Fruit fly (Drosophila melanogaster) whole organism, embryonic: ENCODE results near the gene Pisd.
A peak's percentile ranks its signal among the peaks of the same experiment; 100 is the strongest.

Experiments used
- Awh ChIP-seq: fragments of 200-800 bp; sonication (Bioruptor generic); IDR thresholded peaks from 2 replicates; pipeline ENCODE4, ENCODE4 v1.3.6; 2022; ENCODE audit warnings: missing biosample characterization, missing genetic modification characterization
- C15 ChIP-seq: fragments of 200-800 bp; sonication (Bioruptor generic); IDR thresholded peaks from 3 replicates; pipeline ENCODE4 v1.3.6; 2022; ENCODE audit warnings: missing biosample characterization, missing genetic modification characterization
- CG10366 ChIP-seq: fragments of 200-800 bp; sonication (Bioruptor generic); IDR thresholded peaks from 2 replicates; pipeline ENCODE4 v1.3.6; 2022; ENCODE audit warnings: missing biosample characterization, missing genetic modification characterization
- CG11723 ChIP-seq: fragments of 200-800 bp; sonication (Bioruptor generic); optimal IDR thresholded peaks from 2 replicates; lab custom pipeline; 2017; ENCODE audit warnings: missing biosample characterization, mild to moderate bottlenecking, missing genetic modification characterization
- CG13296 ChIP-seq: fragments of 200-800 bp; sonication (Bioruptor generic); optimal IDR thresholded peaks from 3 replicates; lab custom pipeline; 2018; ENCODE audit warnings: missing biosample characterization, mild to moderate bottlenecking, missing genetic modification characterization
- CG13775 ChIP-seq: fragments of 200-800 bp; sonication (Bioruptor generic); optimal IDR thresholded peaks from 3 replicates; lab custom pipeline; 2017; ENCODE audit warnings: missing biosample characterization, mild to moderate bottlenecking, missing genetic modification characterization
- CG14014 ChIP-seq: fragments of 200-800 bp; sonication (Bioruptor generic); IDR thresholded peaks from 2 replicates; pipeline ENCODE4 v1.3.6; 2022; ENCODE audit warnings: missing biosample characterization, missing genetic modification characterization
- CG14050 ChIP-seq: fragments of 200-800 bp; sonication (Bioruptor generic); IDR thresholded peaks from 3 replicates; pipeline ENCODE4 v1.3.6; 2022; ENCODE audit warnings: missing biosample characterization, missing genetic modification characterization
- CG14667 ChIP-seq: fragments of 200-800 bp; sonication (Bioruptor generic); IDR thresholded peaks from 2 replicates; pipeline ENCODE4 v1.3.6; 2022; ENCODE audit warnings: missing biosample characterization, missing genetic modification characterization
- CG15269 ChIP-seq: fragments of 200-800 bp; sonication (Bioruptor generic); optimal IDR thresholded peaks from 2 replicates; lab custom pipeline; 2018; ENCODE audit warnings: missing biosample characterization, mild to moderate bottlenecking, missing genetic modification characterization, moderate library complexity
- CG1647 ChIP-seq: fragments of 200-800 bp; sonication (Bioruptor generic); optimal IDR thresholded peaks from 3 replicates; lab custom pipeline; 2016; ENCODE audit warnings: missing biosample characterization, missing genetic modification characterization
- CG17912 ChIP-seq: fragments of 200-800 bp; sonication (Bioruptor generic); optimal IDR thresholded peaks from 2 replicates; lab custom pipeline; 2018; ENCODE audit warnings: missing biosample characterization, mild to moderate bottlenecking, missing genetic modification characterization
- CG18476 ChIP-seq: fragments of 200-800 bp; sonication (Bioruptor generic); optimal IDR thresholded peaks from 2 replicates; lab custom pipeline; 2016; ENCODE audit warnings: missing biosample characterization, mild to moderate bottlenecking, missing genetic modification characterization
- CG2678 ChIP-seq: fragments of 200-800 bp; sonication (Bioruptor generic); optimal IDR thresholded peaks from 3 replicates; lab custom pipeline; 2019; ENCODE audit warnings: missing biosample characterization, mild to moderate bottlenecking, missing genetic modification characterization, moderate library complexity
- CG2712 ChIP-seq: fragments of 200-800 bp; optimal IDR thresholded peaks from 3 replicates; lab custom pipeline; 2019; ENCODE audit warnings: missing biosample characterization, mild to moderate bottlenecking, missing genetic modification characterization, moderate library complexity
- CG2875 ChIP-seq: fragments of 200-800 bp; sonication (Bioruptor generic); optimal IDR thresholded peaks from 2 replicates; lab custom pipeline; 2017; ENCODE audit warnings: missing biosample characterization, mild to moderate bottlenecking, missing genetic modification characterization, missing genetic modification reagents
- CG30403 ChIP-seq: fragments of 200-800 bp; sonication (Bioruptor generic); optimal IDR thresholded peaks from 3 replicates; lab custom pipeline; 2016; ENCODE audit warnings: missing biosample characterization, missing genetic modification characterization
- CG31441 ChIP-seq: fragments of 200-800 bp; sonication (Bioruptor generic); IDR thresholded peaks from 2 replicates; pipeline ENCODE4 v1.3.6; 2022; ENCODE audit warnings: missing biosample characterization, missing genetic modification characterization
- CG4282 ChIP-seq: fragments of 200-800 bp; sonication (Bioruptor generic); optimal IDR thresholded peaks from 2 replicates; lab custom pipeline; 2016; ENCODE audit warnings: missing biosample characterization, missing genetic modification characterization
- CG4328 ChIP-seq: fragments of 200-800 bp; sonication (Bioruptor generic); optimal IDR thresholded peaks from 3 replicates; lab custom pipeline; 2017; ENCODE audit warnings: missing biosample characterization, missing genetic modification reagents, missing genetic modification characterization
- CG4820 ChIP-seq: fragments of 200-800 bp; sonication (Bioruptor generic); optimal IDR thresholded peaks from 3 replicates; lab custom pipeline; 2016; ENCODE audit warnings: missing biosample characterization, missing genetic modification characterization
- CG6813 ChIP-seq: fragments of 200-800 bp; sonication (Bioruptor generic); optimal IDR thresholded peaks from 2 replicates; lab custom pipeline; 2017; ENCODE audit warnings: missing biosample characterization, missing genetic modification characterization, mild to moderate bottlenecking, moderate library complexity, missing genetic modification reagents
- CG8388 ChIP-seq: fragments of 200-800 bp; sonication (Bioruptor generic); optimal IDR thresholded peaks from 2 replicates; lab custom pipeline; 2019; ENCODE audit warnings: missing biosample characterization, mild to moderate bottlenecking, missing genetic modification characterization, moderate library complexity
- CG9609 ChIP-seq: fragments of 200-800 bp; sonication (Bioruptor generic); optimal IDR thresholded peaks from 3 replicates; lab custom pipeline; 2016; ENCODE audit warnings: missing biosample characterization, missing genetic modification characterization
- CkIIα-i1 ChIP-seq: fragments of 200-800 bp; sonication (Bioruptor generic); IDR thresholded peaks from 2 replicates; pipeline ENCODE4 v1.3.6; 2022; ENCODE audit warnings: missing biosample characterization, missing genetic modification characterization
- CrebB ChIP-seq: fragments of 200-800 bp; sonication (Bioruptor generic); optimal IDR thresholded peaks from 3 replicates; lab custom pipeline; 2018; ENCODE audit warnings: missing biosample characterization, mild to moderate bottlenecking, missing genetic modification characterization
- ERR ChIP-seq: fragments of 200-800 bp; sonication (Bioruptor generic); optimal IDR thresholded peaks from 2 replicates; lab custom pipeline; 2016; ENCODE audit warnings: missing biosample characterization, missing genetic modification characterization
- Gsc ChIP-seq: fragments of 200-800 bp; sonication (Bioruptor generic); IDR thresholded peaks from 2 replicates; pipeline ENCODE4 v1.3.6; 2022; ENCODE audit warnings: missing biosample characterization, missing genetic modification characterization
- Hr39 ChIP-seq: fragments of >200 bp; optimal IDR thresholded peaks from 2 replicates; lab custom pipeline; 2017
- MBD-R2 ChIP-seq: fragments of 200-800 bp; sonication (Bioruptor generic); IDR thresholded peaks from 2 replicates; pipeline ENCODE4 v1.3.6; 2022; ENCODE audit warnings: missing biosample characterization, missing genetic modification characterization
- MTF-1 ChIP-seq: fragments of 200-800 bp; sonication (Bioruptor generic); optimal IDR thresholded peaks from 2 replicates; lab custom pipeline; 2018; ENCODE audit warnings: missing biosample characterization, mild to moderate bottlenecking, missing genetic modification characterization, borderline replicate concordance
- Mrtf ChIP-seq: fragments of 200-800 bp; sonication (Bioruptor generic); IDR thresholded peaks from 3 replicates; pipeline ENCODE4 v1.3.6; 2022; ENCODE audit warnings: missing biosample characterization, missing genetic modification characterization
- Ravus ChIP-seq: fragments of 200-800 bp; sonication (Bioruptor generic); IDR thresholded peaks from 2 replicates; pipeline ENCODE4 v1.3.6; 2022; ENCODE audit warnings: missing biosample characterization, missing genetic modification characterization
- Side ChIP-seq: fragments of 200-800 bp; sonication (Bioruptor generic); optimal IDR thresholded peaks from 2 replicates; lab custom pipeline; 2016; ENCODE audit warnings: missing biosample characterization, missing genetic modification characterization
- Stat92E ChIP-seq, 3 experiments: fragments of >200 bp in 2 of 3; fragments of 200-800 bp in 1 of 3; sonication (Bioruptor generic) in 1 of 3; optimal IDR thresholded peaks; 2 replicates each; lab custom pipeline; 2017 to 2019; ENCODE audit warnings: missing biosample characterization in 3 of 3, missing genetic modification characterization in 3 of 3, mild to moderate bottlenecking in 1 of 3, moderate library complexity in 1 of 3
- Tbp ChIP-seq: fragments of >200 bp; optimal IDR thresholded peaks from 2 replicates; lab custom pipeline; 2018; ENCODE audit warnings: missing biosample characterization, missing genetic modification characterization
- Trl ChIP-seq, 3 experiments: fragments of >200 bp in 2 of 3; fragments of 200-800 bp in 1 of 3; sonication (Bioruptor generic) in 1 of 3; optimal IDR thresholded peaks; 2 replicates in 1 of 3; 3 replicates in 2 of 3; lab custom pipeline; 2016 to 2017; ENCODE audit warnings: missing biosample characterization in 1 of 3, missing genetic modification characterization in 1 of 3
- al ChIP-seq: fragments of 200-800 bp; sonication (Bioruptor generic); IDR thresholded peaks from 2 replicates; pipeline ENCODE4 v1.3.6; 2022; ENCODE audit warnings: missing biosample characterization, missing genetic modification characterization
- az2 ChIP-seq: fragments of 200-800 bp; sonication (Bioruptor generic); optimal IDR thresholded peaks from 3 replicates; lab custom pipeline; 2016; ENCODE audit warnings: missing biosample characterization, missing genetic modification characterization
- cad ChIP-seq: fragments of >200 bp; optimal IDR thresholded peaks from 2 replicates; lab custom pipeline; 2017; ENCODE audit warnings: missing biosample characterization, missing genetic modification characterization
- dmrt11E ChIP-seq: fragments of 200-800 bp; sonication (Bioruptor generic); optimal IDR thresholded peaks from 3 replicates; lab custom pipeline; 2018; ENCODE audit warnings: missing biosample characterization, mild to moderate bottlenecking, missing genetic modification characterization, moderate library complexity
- en ChIP-seq: fragments of 200-800 bp; sonication (Bioruptor generic); optimal IDR thresholded peaks from 2 replicates; lab custom pipeline; 2016; ENCODE audit warnings: missing biosample characterization, missing genetic modification characterization
- eve ChIP-seq, 2 experiments: fragments of >200 bp; optimal IDR thresholded peaks; 2 replicates each; lab custom pipeline; 2017; ENCODE audit warnings: missing biosample characterization in 2 of 2, missing genetic modification characterization in 2 of 2
- eyg ChIP-seq: fragments of 200-800 bp; sonication (Bioruptor generic); optimal IDR thresholded peaks from 3 replicates; lab custom pipeline; 2016; ENCODE audit warnings: missing biosample characterization, missing genetic modification characterization
- gro ChIP-seq: fragments of 200-800 bp; sonication (Bioruptor generic); optimal IDR thresholded peaks from 2 replicates; lab custom pipeline; 2016; ENCODE audit warnings: missing biosample characterization, missing genetic modification characterization
- rib ChIP-seq: fragments of 200-800 bp; sonication (Bioruptor generic); IDR thresholded peaks from 2 replicates; pipeline ENCODE4 v1.3.6; 2022; ENCODE audit warnings: missing biosample characterization, missing genetic modification characterization
- scrt ChIP-seq: fragments of 200-800 bp; sonication (Bioruptor generic); optimal IDR thresholded peaks from 2 replicates; lab custom pipeline; 2018; ENCODE audit warnings: missing biosample characterization, mild to moderate bottlenecking, missing genetic modification characterization, moderate library complexity
- sens-2 ChIP-seq: fragments of 200-800 bp; sonication (Bioruptor generic); IDR thresholded peaks from 2 replicates; pipeline ENCODE4 v1.3.6; 2022; ENCODE audit warnings: missing biosample characterization, missing genetic modification characterization
- sim ChIP-seq: fragments of 200-800 bp; sonication (Bioruptor generic); IDR thresholded peaks from 2 replicates; pipeline ENCODE4 v1.3.6; 2022; ENCODE audit warnings: missing biosample characterization, missing genetic modification characterization
- sima ChIP-seq: fragments of 200-800 bp; sonication (Bioruptor generic); optimal IDR thresholded peaks from 2 replicates; lab custom pipeline; 2016; ENCODE audit warnings: missing biosample characterization, missing genetic modification characterization
- slou ChIP-seq: fragments of 200-800 bp; sonication (Bioruptor generic); optimal IDR thresholded peaks from 3 replicates; lab custom pipeline; 2016; ENCODE audit warnings: missing biosample characterization, missing genetic modification characterization
- so ChIP-seq: fragments of 200-800 bp; sonication (Bioruptor generic); IDR thresholded peaks from 3 replicates; pipeline ENCODE4 v1.3.6; 2022; ENCODE audit warnings: missing biosample characterization, missing genetic modification characterization
- vvl ChIP-seq: fragments of 200-800 bp; sonication (Bioruptor generic); IDR thresholded peaks from 2 replicates; pipeline ENCODE4 v1.3.6; 2022; ENCODE audit warnings: missing biosample characterization, missing genetic modification characterization

Gene Pisd

dm6 chr3R:24091653-24092052 lies 41.1 kb downstream of the Pisd start (continued):
- TF ChIP-seq CG31441 (GFP tag; lab: Robert Waterston, UW), result no peak
- peak; percentile 17 for TF ChIP-seq CG15269
- TF ChIP-seq sim (GFP tag; lab: Robert Waterston, UW), result no peak
- TF ChIP-seq MTF-1 (GFP tag; lab: Kevin White, UChicago), result no peak
- TF ChIP-seq Stat92E (GFP tag; optimal IDR thresholded peaks at IDR 0.05; lab: Kevin White, UChicago), result no peak
- TF ChIP-seq CG8388 (GFP tag; lab: Kevin White, UChicago), result no peak
- TF ChIP-seq Side (GFP tag; lab: Kevin White, UChicago), result no peak
- no peak for TF ChIP-seq CG4820 (GFP tag; lab: Kevin White, UChicago)
- no peak for TF ChIP-seq ERR (GFP tag; lab: Kevin White, UChicago)
- no peak for TF ChIP-seq CG6813
- TF ChIP-seq vvl, result no peak; the same call in 1 of the 2 replicates
- TF ChIP-seq CG9609 (GFP tag; lab: Kevin White, UChicago), result no peak
- TF ChIP-seq so (GFP tag; lab: Robert Waterston, UW), result no peak
- TF ChIP-seq CkIIα-i1 (GFP tag; lab: Robert Waterston, UW), result no peak
- TF ChIP-seq MBD-R2 (GFP tag; lab: Robert Waterston, UW), result no peak
- TF ChIP-seq CG2712 (tag; lab: Kevin White, UChicago), result no peak
- TF ChIP-seq sima, result no peak
- 0 out of 3 replicates have a peak, but pooled peaks have one; percentile 34 for TF ChIP-seq Mrtf
- TF ChIP-seq en, result no peak
- no peak for TF ChIP-seq CG18476 (GFP tag; lab: Kevin White, UChicago)
- TF ChIP-seq dmrt11E (tag; lab: Kevin White, UChicago), result no peak
- no peak for TF ChIP-seq CG14667 (GFP tag; lab: Robert Waterston, UW)
- TF ChIP-seq CG1647 (GFP tag; lab: Kevin White, UChicago), result no peak
- TF ChIP-seq az2 (GFP tag; lab: Kevin White, UChicago), result no peak
- no peak for TF ChIP-seq Trl (optimal IDR thresholded peaks at IDR 0.05; lab: Kevin White, UChicago)
- no peak for TF ChIP-seq Trl (GFP tag; optimal IDR thresholded peaks at IDR 0.05; lab: Kevin White, UChicago)
- no peak for TF ChIP-seq CG13775 (GFP tag; lab: Kevin White, UChicago)
- TF ChIP-seq slou, result no peak
- TF ChIP-seq Ravus (GFP tag; lab: Robert Waterston, UW), result no peak
- TF ChIP-seq CG2875 (GFP tag; lab: Kevin White, UChicago), result no peak
- TF ChIP-seq C15 (GFP tag; lab: Robert Waterston, UW), result no peak
- TF ChIP-seq gro, result no peak
- TF ChIP-seq CG30403 (GFP tag; lab: Kevin White, UChicago), result no peak
- peak; percentile 33 for TF ChIP-seq scrt (GFP tag; lab: Kevin White, UChicago)
- no peak for TF ChIP-seq rib (GFP tag; lab: Robert Waterston, UW)
- no peak for TF ChIP-seq eyg (GFP tag; lab: Kevin White, UChicago)
- TF ChIP-seq sens-2 (GFP tag; lab: Robert Waterston, UW), result no peak
- TF ChIP-seq CG10366 (GFP tag; lab: Robert Waterston, UW), result no peak; the same call in 1 of the 2 replicates
- TF ChIP-seq CrebB (tag; lab: Kevin White, UChicago), result no peak
- no peak for TF ChIP-seq al (GFP tag; lab: Robert Waterston, UW)
- no peak for TF ChIP-seq CG4282
- TF ChIP-seq cad (GFP tag; lab: Kevin White, UChicago), result no peak
- TF ChIP-seq CG17912 (GFP tag; lab: Kevin White, UChicago), result no peak
- TF ChIP-seq eve (GFP tag; optimal IDR thresholded peaks at IDR 0.05; lab: Kevin White, UChicago), result peak in 1 of 2 experiments; percentile 41
- no peak for TF ChIP-seq CG11723 (GFP tag; lab: Kevin White, UChicago)
- no peak for TF ChIP-seq CG4328
- no peak for TF ChIP-seq CG13296
- TF ChIP-seq CG14050 (GFP tag; lab: Robert Waterston, UW), result no peak
- TF ChIP-seq Hr39 (lab: Kevin White, UChicago), result no peak
- TF ChIP-seq Gsc (GFP tag; lab: Robert Waterston, UW), result no peak
- no peak for TF ChIP-seq CG14014 (GFP tag; lab: Robert Waterston, UW)
- TF ChIP-seq Awh (GFP tag; lab: Robert Waterston, UW), result no peak
- peak; percentile 48 for TF ChIP-seq CG2678 (tag; lab: Kevin White, UChicago)
- TF ChIP-seq Tbp (GFP tag; lab: Kevin White, UChicago), result no peak
